Worm (Caenorhabditis elegans) whole organism, L2 larva: ENCODE measurements around the gene pals-19.

Source experiments
- C34F6.9 ChIP-seq: fragments of 150-350 bp; optimal IDR thresholded peaks from 2 replicates; lab custom pipeline; 2014; ENCODE audit warnings: missing biosample characterization, missing genetic modification characterization
- F13H6.1 ChIP-seq: sonication (generic microtip); optimal IDR thresholded peaks from 2 replicates; lab custom pipeline; 2016; ENCODE audit warnings: missing genetic modification characterization, missing compliant biosample characterization
- R02D3.7 ChIP-seq: fragments of 150-350 bp; optimal IDR thresholded peaks from 2 replicates; lab custom pipeline; 2014; ENCODE audit warnings: missing biosample characterization, missing genetic modification characterization
- Y55F3AM.14 ChIP-seq: fragments of 200-800 bp; sonication (Bioruptor generic); optimal IDR thresholded peaks from 2 replicates; lab custom pipeline; 2018; ENCODE audit warnings: mild to moderate bottlenecking, missing genetic modification characterization, missing compliant biosample characterization
- ZK546.5 ChIP-seq: sonication (generic microtip); optimal IDR thresholded peaks from 2 replicates; lab custom pipeline; 2017; ENCODE audit warnings: missing biosample characterization, missing genetic modification characterization
- alr-1 ChIP-seq: fragments of 150-350 bp; optimal IDR thresholded peaks from 2 replicates; lab custom pipeline; 2014; ENCODE audit warnings: missing biosample characterization, missing genetic modification characterization
- aly-2 ChIP-seq: fragments of 150-350 bp; optimal IDR thresholded peaks from 2 replicates; lab custom pipeline; 2014; ENCODE audit warnings: missing biosample characterization, missing genetic modification characterization
- ama-1 ChIP-seq: fragments of 150-350 bp; optimal IDR thresholded peaks from 2 replicates; lab custom pipeline; 2018; ENCODE audit warnings: inconsistent platforms
- ceh-16 ChIP-seq: fragments of 150-350 bp; optimal IDR thresholded peaks from 2 replicates; lab custom pipeline; 2014; ENCODE audit warnings: missing biosample characterization, missing genetic modification characterization
- ceh-82 ChIP-seq: fragments of 150-350 bp; optimal IDR thresholded peaks from 2 replicates; lab custom pipeline; 2014; ENCODE audit warnings: missing biosample characterization, missing genetic modification characterization
- crh-2 ChIP-seq: sonication (generic microtip); optimal IDR thresholded peaks from 2 replicates; lab custom pipeline; 2017; ENCODE audit warnings: missing biosample characterization, missing genetic modification characterization
- dmd-4 ChIP-seq: sonication (generic microtip); optimal IDR thresholded peaks from 2 replicates; lab custom pipeline; 2017; ENCODE audit warnings: missing biosample characterization, missing genetic modification characterization
- elt-1 ChIP-seq: fragments of 150-350 bp; optimal IDR thresholded peaks from 2 replicates; lab custom pipeline; 2014; ENCODE audit warnings: missing biosample characterization, missing genetic modification characterization
- elt-3 ChIP-seq: sonication (generic microtip); optimal IDR thresholded peaks from 2 replicates; lab custom pipeline; 2017; ENCODE audit warnings: missing biosample characterization, missing genetic modification characterization
- fos-1 ChIP-seq: fragments of 150-350 bp; optimal IDR thresholded peaks from 2 replicates; lab custom pipeline; 2014; ENCODE audit warnings: missing biosample characterization, missing genetic modification characterization
- gmeb-1 ChIP-seq: fragments of 150-350 bp; optimal IDR thresholded peaks from 2 replicates; lab custom pipeline; 2014; ENCODE audit warnings: missing biosample characterization, missing genetic modification characterization
- lin-11 ChIP-seq: fragments of 150-350 bp; sonication (generic microtip); optimal IDR thresholded peaks from 2 replicates; lab custom pipeline; 2014; ENCODE audit warnings: missing biosample characterization, missing genetic modification characterization, inconsistent platforms, mixed read lengths
- lin-13 ChIP-seq: fragments of 150-350 bp; optimal IDR thresholded peaks from 2 replicates; lab custom pipeline; 2014; ENCODE audit warnings: missing biosample characterization, missing genetic modification reagents, missing genetic modification characterization
- lin-39 ChIP-seq: fragments of 150-350 bp; optimal IDR thresholded peaks from 2 replicates; lab custom pipeline; 2014; ENCODE audit warnings: missing biosample characterization, missing genetic modification reagents, missing genetic modification characterization
- lsy-2 ChIP-seq, 2 experiments: fragments of 150-350 bp in 1 of 2; sonication (generic microtip) in 1 of 2; optimal IDR thresholded peaks; 2 replicates each; lab custom pipeline; 2014 to 2017; ENCODE audit warnings: missing biosample characterization in 2 of 2, missing genetic modification characterization in 2 of 2
- mbf-1 ChIP-seq: sonication (generic microtip); optimal IDR thresholded peaks from 2 replicates; lab custom pipeline; 2017; ENCODE audit warnings: missing biosample characterization, missing genetic modification characterization
- nhr-10 ChIP-seq: sonication (generic microtip); optimal IDR thresholded peaks from 2 replicates; lab custom pipeline; 2017; ENCODE audit warnings: missing biosample characterization, missing genetic modification characterization
- nhr-11 ChIP-seq: fragments of 150-350 bp; optimal IDR thresholded peaks from 2 replicates; lab custom pipeline; 2014; ENCODE audit warnings: missing biosample characterization, missing genetic modification characterization
- nhr-129 ChIP-seq: fragments of 150-350 bp; optimal IDR thresholded peaks from 2 replicates; lab custom pipeline; 2014; ENCODE audit warnings: missing biosample characterization, missing genetic modification characterization
- nhr-21 ChIP-seq: fragments of 150-350 bp; optimal IDR thresholded peaks from 2 replicates; lab custom pipeline; 2014; ENCODE audit warnings: missing biosample characterization, missing genetic modification characterization
- nhr-23 ChIP-seq: fragments of 150-350 bp; optimal IDR thresholded peaks from 2 replicates; lab custom pipeline; 2014; ENCODE audit warnings: missing biosample characterization, missing genetic modification reagents, missing genetic modification characterization
- nhr-237 ChIP-seq: fragments of 150-350 bp; optimal IDR thresholded peaks from 2 replicates; lab custom pipeline; 2014; ENCODE audit warnings: missing biosample characterization, missing genetic modification characterization
- nhr-25 ChIP-seq: fragments of 150-350 bp; sonication (generic microtip); optimal IDR thresholded peaks from 3 replicates; lab custom pipeline; 2014; ENCODE audit warnings: missing biosample characterization, missing genetic modification characterization
- nhr-6 ChIP-seq: fragments of 150-350 bp; optimal IDR thresholded peaks from 2 replicates; lab custom pipeline; 2014; ENCODE audit warnings: missing biosample characterization, missing genetic modification characterization
- nhr-77 ChIP-seq: fragments of 150-350 bp; optimal IDR thresholded peaks from 2 replicates; lab custom pipeline; 2014; ENCODE audit warnings: missing biosample characterization, missing genetic modification characterization
- peb-1 ChIP-seq: fragments of 150-350 bp; optimal IDR thresholded peaks from 2 replicates; lab custom pipeline; 2014; ENCODE audit warnings: missing biosample characterization, missing genetic modification characterization
- sem-4 ChIP-seq: fragments of 150-350 bp; optimal IDR thresholded peaks from 2 replicates; lab custom pipeline; 2014; ENCODE audit warnings: missing biosample characterization, missing genetic modification reagents, missing genetic modification characterization
- skn-1 ChIP-seq: sonication (generic microtip); optimal IDR thresholded peaks from 2 replicates; lab custom pipeline; 2017; ENCODE audit warnings: missing biosample characterization, missing genetic modification characterization
- sma-3 ChIP-seq: sonication (generic microtip); optimal IDR thresholded peaks from 2 replicates; lab custom pipeline; 2016; ENCODE audit warnings: missing genetic modification reagents, missing genetic modification characterization, missing compliant biosample characterization
- sma-9 ChIP-seq, 2 experiments: fragments of 150-350 bp in 1 of 2; sonication (generic microtip) in 1 of 2; optimal IDR thresholded peaks; 2 replicates each; lab custom pipeline; 2014 to 2016; ENCODE audit warnings: missing genetic modification characterization in 2 of 2, mild to moderate bottlenecking in 1 of 2, missing biosample characterization in 1 of 2, missing compliant biosample characterization in 1 of 2, missing genetic modification reagents in 1 of 2, moderate library complexity in 1 of 2
- snpc-4 ChIP-seq: fragments of 150-350 bp; optimal IDR thresholded peaks from 2 replicates; lab custom pipeline; 2014; ENCODE audit warnings: missing biosample characterization, missing genetic modification characterization
- unc-39 ChIP-seq: fragments of 150-350 bp; optimal IDR thresholded peaks from 2 replicates; lab custom pipeline; 2014; ENCODE audit warnings: missing biosample characterization, missing genetic modification characterization
- unc-55 ChIP-seq: fragments of 150-350 bp; sonication (generic microtip); optimal IDR thresholded peaks from 3 replicates; lab custom pipeline; 2014; ENCODE audit warnings: missing biosample characterization, missing genetic modification reagents, missing genetic modification characterization
- unc-62 ChIP-seq: fragments of 150-350 bp; optimal IDR thresholded peaks from 2 replicates; lab custom pipeline; 2014; ENCODE audit warnings: missing biosample characterization, missing genetic modification reagents, missing genetic modification characterization
- zag-1 ChIP-seq: fragments of 150-350 bp; optimal IDR thresholded peaks from 2 replicates; lab custom pipeline; 2014; ENCODE audit warnings: missing biosample characterization, missing genetic modification characterization
- ztf-1 ChIP-seq: fragments of 200-800 bp; sonication (Bioruptor generic); conservative IDR thresholded peaks from 2 replicates; pipeline ENCODE4 v1.3.6; 2022; ENCODE audit warnings: missing genetic modification characterization, missing compliant biosample characterization
- ztf-11 ChIP-seq: sonication (generic microtip); optimal IDR thresholded peaks from 2 replicates; lab custom pipeline; 2017; ENCODE audit warnings: missing biosample characterization, missing genetic modification characterization
- ztf-4 ChIP-seq: fragments of 150-350 bp; optimal IDR thresholded peaks from 2 replicates; lab custom pipeline; 2014; ENCODE audit warnings: missing biosample characterization, missing genetic modification characterization

The pals-19 gene

ce11 chrIII:1418709-1419108 lies 17.0 kb downstream of the pals-19 start (continued):
- TF ChIP-seq alr-1 (tag; lab: Kevin White, UChicago), result no peak
- TF ChIP-seq lsy-2 (tag; optimal IDR thresholded peaks at IDR 0.05; lab: Kevin White, UChicago), result peak; percentile 98 to 99
- TF ChIP-seq ZK546.5, result peak; percentile 97
- TF ChIP-seq aly-2 (tag; lab: Kevin White, UChicago), result no peak
- peak; percentile 95 for TF ChIP-seq unc-55 (GFP tag; lab: Kevin White, UChicago)
- no peak for TF ChIP-seq nhr-23
- TF ChIP-seq nhr-237 (tag; lab: Kevin White, UChicago), result peak; percentile 37
- TF ChIP-seq peb-1, result no peak
- no peak for TF ChIP-seq ztf-11 (tag; lab: Kevin White, UChicago)
- no peak for TF ChIP-seq R02D3.7 (tag; lab: Kevin White, UChicago)
- TF ChIP-seq ama-1 (lab: Kevin White, UChicago), result peak; percentile 40
- TF ChIP-seq, all 48 proteins: peak for 29

ce11 chrIII:1419146-1419636 lies 17.5 kb downstream of the pals-19 start, which contains the start of gene Y82E9BR.3:
Gene Y82E9BR.3, plus strand, starts transcription at chrIII:1419196.
- TF ChIP-seq sma-9 (GFP tag; optimal IDR thresholded peaks at IDR 0.05; lab: Kevin White, UChicago) (no peak), sma-9 (tag; optimal IDR thresholded peaks at IDR 0.05; lab: Kevin White, UChicago) (no peak), lsy-2 (tag; optimal IDR thresholded peaks at IDR 0.05; lab: Kevin White, UChicago) (no peak), zag-1 (no peak), R02D3.7 (tag; lab: Kevin White, UChicago) (no peak), elt-3 (tag; lab: Kevin White, UChicago) (no peak), ZK546.5 (no peak)

- no peak for TF ChIP-seq nhr-23
- TF ChIP-seq nhr-11, result peak; percentile 61
- TF ChIP-seq elt-1 (tag; lab: Kevin White, UChicago), result no peak
- TF ChIP-seq C34F6.9 (tag; lab: Kevin White, UChicago), result peak; percentile 9
- TF ChIP-seq lin-39 (tag; lab: Kevin White, UChicago), result no peak
- peak; percentile 65 for TF ChIP-seq crh-2
- no peak for TF ChIP-seq lin-11 (tag; lab: Kevin White, UChicago)
- peak; percentile 88 for TF ChIP-seq lin-13
- TF ChIP-seq Y55F3AM.14 (GFP tag; lab: Kevin White, UChicago), result peak; percentile 79
- TF ChIP-seq nhr-25, result peak; percentile 59
- no peak for TF ChIP-seq dmd-4
- TF ChIP-seq nhr-129, result peak; percentile 49
- peak; percentile 45 for TF ChIP-seq sem-4 (tag; lab: Kevin White, UChicago)
- 0 out of 2 replicates have a peak, but pooled peaks have one; percentile 68 for TF ChIP-seq ztf-1 (GFP tag; lab: Robert Waterston, UW)
- peak; percentile 24 for TF ChIP-seq F13H6.1
- TF ChIP-seq aly-2 (tag; lab: Kevin White, UChicago), result peak; percentile 49
- TF ChIP-seq nhr-237 (tag; lab: Kevin White, UChicago), result peak; percentile 68
- no peak for TF ChIP-seq alr-1 (tag; lab: Kevin White, UChicago)
- no peak for TF ChIP-seq nhr-10 (tag; lab: Kevin White, UChicago)
- TF ChIP-seq unc-62 (GFP tag; lab: Kevin White, UChicago), result no peak
- no peak for TF ChIP-seq ceh-82 (tag; lab: Kevin White, UChicago)
- peak; percentile 70 for TF ChIP-seq sma-3 (GFP tag; lab: Kevin White, UChicago)
- TF ChIP-seq nhr-21 (tag; lab: Kevin White, UChicago), result peak; percentile 74
- TF ChIP-seq gmeb-1 (tag; lab: Kevin White, UChicago), result peak; percentile 28
- TF ChIP-seq ZK546.5, result peak; percentile 76
- TF ChIP-seq nhr-6 (tag; lab: Kevin White, UChicago), result peak; percentile 42
- TF ChIP-seq lsy-2 (tag; optimal IDR thresholded peaks at IDR 0.05; lab: Kevin White, UChicago), result peak; percentile 73 to 83
- no peak for TF ChIP-seq skn-1 (tag; lab: Kevin White, UChicago)
- peak; percentile 61 for TF ChIP-seq fos-1
- TF ChIP-seq unc-55 (GFP tag; lab: Kevin White, UChicago), result peak; percentile 38
- no peak for TF ChIP-seq snpc-4 (tag; lab: Kevin White, UChicago)
- TF ChIP-seq unc-39 (tag; lab: Kevin White, UChicago), result no peak
- TF ChIP-seq ama-1 (lab: Kevin White, UChicago), result peak; percentile 90
- peak; percentile 54 for TF ChIP-seq sma-9 (GFP tag; optimal IDR thresholded peaks at IDR 0.05; lab: Kevin White, UChicago)
- no peak for TF ChIP-seq sma-9 (tag; optimal IDR thresholded peaks at IDR 0.05; lab: Kevin White, UChicago)
- no peak for TF ChIP-seq elt-3 (tag; lab: Kevin White, UChicago)
- no peak for TF ChIP-seq zag-1
- TF ChIP-seq ztf-4, result peak; percentile 82
- peak; percentile 58 for TF ChIP-seq nhr-77
- TF ChIP-seq ceh-16 (tag; lab: Kevin White, UChicago), result peak; percentile 13
- peak; percentile 18 for TF ChIP-seq mbf-1 (tag; lab: Kevin White, UChicago)
Observed at ce11 chrIII:1419700-1420356, 18.1 kb downstream of the pals-19 start.
